Fruit fly (Drosophila melanogaster) ovary, adult (tissue): Measurements from ENCODE around the gene Nf-YC.
A peak's percentile ranks its signal among the peaks of the same experiment; 100 is the strongest.

Experiments used
- CG17801 ChIP-seq: fragments of 200-800 bp; optimal IDR thresholded peaks from 2 replicates; lab custom pipeline; 2019; ENCODE audit warnings: missing biosample characterization, mild to moderate bottlenecking, missing genetic modification characterization, moderate library complexity; ENCODE audit not compliant: partially characterized antibody

The Nf-YC gene

dm6 chrX:6859756-6860412, 39.2 kb upstream of the Nf-YC start:
- TF ChIP-seq CG17801 (GFP tag; lab: Kevin White, UChicago) = peak; percentile 81

dm6 chrX:6859245-6859644, 38.5 kb upstream of the Nf-YC start:
- no peak for TF ChIP-seq CG17801 (GFP tag; lab: Kevin White, UChicago)

- no peak for TF ChIP-seq CG17801 (GFP tag; lab: Kevin White, UChicago)
Observed at dm6 chrX:6857693-6858092, 37.0 kb upstream of the Nf-YC start.

dm6 chrX:6857269-6857668, 36.5 kb upstream of the Nf-YC start:
- TF ChIP-seq CG17801 (GFP tag; lab: Kevin White, UChicago) = no peak

dm6 chrX:6856332-6856995, 35.7 kb upstream of the Nf-YC start:
- TF ChIP-seq CG17801 (GFP tag; lab: Kevin White, UChicago) = peak; percentile 84

- no peak for TF ChIP-seq CG17801 (GFP tag; lab: Kevin White, UChicago)
Observed at dm6 chrX:6855366-6856200, 34.9 kb upstream of the Nf-YC start.

- peak; percentile 0 for TF ChIP-seq CG17801 (GFP tag; lab: Kevin White, UChicago)
Observed at dm6 chrX:6854563-6854962, 33.8 kb upstream of the Nf-YC start.

- no peak for TF ChIP-seq CG17801 (GFP tag; lab: Kevin White, UChicago)
Observed at dm6 chrX:6853384-6853783, 32.7 kb upstream of the Nf-YC start.

dm6 chrX:6852574-6852973, 31.9 kb upstream of the Nf-YC start:
- peak; percentile 93 for TF ChIP-seq CG17801 (GFP tag; lab: Kevin White, UChicago)

dm6 chrX:6849178-6849956, 28.6 kb upstream of the Nf-YC start, which contains the start of the genes Cht11 and CG4558:
Cht11 (minus strand) TSS chrX:6849517.
CG4558 (plus strand) TSS chrX:6849770.
- TF ChIP-seq CG17801 (GFP tag; lab: Kevin White, UChicago) = peak; percentile 97

- TF ChIP-seq CG17801 (GFP tag; lab: Kevin White, UChicago) = peak; percentile 86
Observed at dm6 chrX:6843841-6844440, 23.2 kb upstream of the Nf-YC start, which contains the start of the genes CG14435 and Tmf. CG14435 (minus strand) TSS chrX:6843921. Tmf (plus strand) TSS chrX:6844341.

dm6 chrX:6832584-6832983, 11.9 kb upstream of the Nf-YC start, which contains the start of gene mAChR-C:
mAChR-C (minus strand) TSS chrX:6832684.
- TF ChIP-seq CG17801 (GFP tag; lab: Kevin White, UChicago) = no peak

- peak; percentile 57 for TF ChIP-seq CG17801 (GFP tag; lab: Kevin White, UChicago)
Observed at dm6 chrX:6824203-6824602, 3.5 kb upstream of the Nf-YC start, which contains the start of gene nonC. nonC (plus strand) TSS chrX:6824496.

dm6 chrX:6822904-6823303, 2.2 kb upstream of the Nf-YC start, which contains the start of gene Atx-1:
Atx-1 (plus strand) TSS chrX:6823204.
- TF ChIP-seq CG17801 (GFP tag; lab: Kevin White, UChicago) = no peak
